Fruit fly (Drosophila melanogaster) whole organism, wandering third instar larva: ENCODE results near the gene fz3.

Experiments
- Dif ChIP-seq: fragments of 200-275, 200-300 bp; sonication (Bioruptor generic); optimal IDR thresholded peaks from 2 replicates; lab custom pipeline; 2018; ENCODE audit warnings: missing biosample characterization, missing genetic modification characterization; ENCODE audit not compliant: partially characterized antibody
- GATAd ChIP-seq: sonication (Bioruptor generic); optimal IDR thresholded peaks from 2 replicates; lab custom pipeline; 2016; ENCODE audit warnings: missing biosample characterization, missing genetic modification characterization
- HLH106 ChIP-seq: fragments of 200-800 bp; optimal IDR thresholded peaks from 3 replicates; lab custom pipeline; 2019; ENCODE audit warnings: missing biosample characterization, mild to moderate bottlenecking, missing genetic modification characterization, moderate library complexity
- Hnf4 ChIP-seq: fragments of 200-800 bp; sonication (Bioruptor generic); optimal IDR thresholded peaks from 2 replicates; lab custom pipeline; 2016; ENCODE audit warnings: missing biosample characterization, mild to moderate bottlenecking, missing genetic modification characterization
- Hr83 ChIP-seq: fragments of 200-300 bp; sonication (Bioruptor generic); optimal IDR thresholded peaks from 2 replicates; lab custom pipeline; 2016; ENCODE audit warnings: missing biosample characterization, mild to moderate bottlenecking, missing genetic modification characterization, moderate library complexity; ENCODE audit not compliant: poor library complexity, severe bottlenecking
- Jra ChIP-seq: sonication (Bioruptor generic); optimal IDR thresholded peaks from 2 replicates; lab custom pipeline; 2016; ENCODE audit warnings: missing biosample characterization, missing genetic modification characterization
- Myc ChIP-seq: fragments of >200 bp; optimal IDR thresholded peaks from 2 replicates; lab custom pipeline; 2017
- N ChIP-seq: fragments of >200 bp; optimal IDR thresholded peaks from 2 replicates; lab custom pipeline; 2018; ENCODE audit warnings: missing biosample characterization, missing external identifiers, missing genetic modification characterization
- OdsH ChIP-seq: fragments of 200-800 bp; sonication (Bioruptor generic); optimal IDR thresholded peaks from 2 replicates; lab custom pipeline; 2016; ENCODE audit warnings: missing biosample characterization, mild to moderate bottlenecking, missing genetic modification characterization
- Rel ChIP-seq, 2 experiments: fragments of 200-800 bp; sonication (Bioruptor generic) in 1 of 2; optimal IDR thresholded peaks; 2 replicates in 1 of 2; 3 replicates in 1 of 2; lab custom pipeline; 2016 to 2019; ENCODE audit warnings: mild to moderate bottlenecking in 2 of 2, missing biosample characterization in 2 of 2, missing genetic modification characterization in 2 of 2, moderate library complexity in 1 of 2
- Sp1 ChIP-seq: fragments of 200-800 bp; sonication (Bioruptor generic); optimal IDR thresholded peaks from 3 replicates; lab custom pipeline; 2019; ENCODE audit warnings: missing biosample characterization, mild to moderate bottlenecking, missing genetic modification characterization, moderate library complexity
- br ChIP-seq: fragments of 200-800 bp; sonication (Bioruptor generic); optimal IDR thresholded peaks from 2 replicates; lab custom pipeline; 2016; ENCODE audit warnings: missing biosample characterization, missing genetic modification characterization
- dl ChIP-seq, 2 experiments: fragments of 175-275, 200-275 bp in 1 of 2; fragments of 200-275 bp in 1 of 2; sonication (Bioruptor generic); optimal IDR thresholded peaks; lab custom pipeline; 2018; ENCODE audit warnings: mild to moderate bottlenecking in 2 of 2, missing biosample characterization in 2 of 2, missing genetic modification characterization in 2 of 2, moderate library complexity in 2 of 2; ENCODE audit not compliant: partially characterized antibody in 2 of 2, insufficient read depth in 1 of 2
- ey ChIP-seq: fragments of 200-800 bp; sonication (Bioruptor generic); optimal IDR thresholded peaks from 2 replicates; lab custom pipeline; 2016; ENCODE audit warnings: missing biosample characterization, missing genetic modification characterization
- foxo ChIP-seq, 2 experiments: fragments of 200-800 bp; sonication (Bioruptor generic); optimal IDR thresholded peaks; 2 replicates in 1 of 2; 3 replicates in 1 of 2; lab custom pipeline; 2016 to 2017; ENCODE audit warnings: missing biosample characterization in 2 of 2, missing genetic modification characterization in 2 of 2
- fru ChIP-seq: fragments of 200-800 bp; sonication (Bioruptor generic); optimal IDR thresholded peaks from 3 replicates; lab custom pipeline; 2016; ENCODE audit warnings: missing biosample characterization, mild to moderate bottlenecking, missing genetic modification characterization
- h ChIP-seq: fragments of 200-800 bp; sonication (Bioruptor generic); optimal IDR thresholded peaks from 3 replicates; lab custom pipeline; 2016; ENCODE audit warnings: missing biosample characterization, mild to moderate bottlenecking, missing genetic modification characterization
- lola ChIP-seq: fragments of >200 bp; optimal IDR thresholded peaks from 2 replicates; lab custom pipeline; 2017; ENCODE audit warnings: missing biosample characterization, missing genetic modification characterization
- pan ChIP-seq: fragments of >200 bp; optimal IDR thresholded peaks from 2 replicates; lab custom pipeline; 2017
- psq ChIP-seq: fragments of 200-800 bp; sonication (Bioruptor generic); optimal IDR thresholded peaks from 3 replicates; lab custom pipeline; 2017; ENCODE audit warnings: missing biosample characterization, mild to moderate bottlenecking, missing genetic modification characterization, moderate library complexity
- rgr ChIP-seq: fragments of 200-800 bp; sonication (Bioruptor generic); optimal IDR thresholded peaks from 3 replicates; lab custom pipeline; 2016; ENCODE audit warnings: missing biosample characterization, mild to moderate bottlenecking, missing genetic modification characterization
- sage ChIP-seq: fragments of 200-800 bp; sonication (Bioruptor generic); optimal IDR thresholded peaks from 2 replicates; lab custom pipeline; 2016; ENCODE audit warnings: missing biosample characterization, mild to moderate bottlenecking, missing genetic modification characterization
- sv ChIP-seq: fragments of 200-800 bp; sonication (Bioruptor generic); optimal IDR thresholded peaks from 3 replicates; lab custom pipeline; 2016; ENCODE audit warnings: missing biosample characterization, missing genetic modification characterization
- tai ChIP-seq: sonication (Bioruptor generic); optimal IDR thresholded peaks from 2 replicates; lab custom pipeline; 2016; ENCODE audit warnings: missing biosample characterization, missing genetic modification characterization
- usp ChIP-seq: fragments of >200 bp; optimal IDR thresholded peaks from 2 replicates; lab custom pipeline; 2017; ENCODE audit warnings: missing biosample characterization, missing genetic modification characterization
- woc ChIP-seq: sonication (Bioruptor generic); optimal IDR thresholded peaks from 2 replicates; lab custom pipeline; 2016; ENCODE audit warnings: missing biosample characterization, mild to moderate bottlenecking, missing genetic modification characterization

The fz3 gene

dm6 chrX:792923-793322, 23.2 kb downstream of the fz3 start, which contains the start of gene CG16989:
Gene CG16989, plus strand, starts transcription at chrX:793147.
- TF ChIP-seq br (no peak), N (GFP tag; lab: Kevin White, UChicago) (no peak), ey (no peak)

dm6 chrX:796397-796989, 26.7 kb downstream of the fz3 start:
- TF ChIP-seq h (GFP tag; lab: Kevin White, UChicago): peak; percentile 26
- TF ChIP-seq sv: no peak
- TF ChIP-seq Hnf4 (GFP tag; lab: Kevin White, UChicago): no peak
- peak; percentile 46 for TF ChIP-seq Myc (lab: Kevin White, UChicago)
- TF ChIP-seq Dif (GFP tag; lab: Kevin White, UChicago): peak; percentile 37
- TF ChIP-seq sage (GFP tag; lab: Kevin White, UChicago): no peak
- TF ChIP-seq Sp1 (GFP tag; lab: Kevin White, UChicago): peak; percentile 36
- no peak for TF ChIP-seq lola (GFP tag; lab: Kevin White, UChicago)
- no peak for TF ChIP-seq OdsH (GFP tag; lab: Kevin White, UChicago)
- TF ChIP-seq Rel (GFP tag; optimal IDR thresholded peaks at IDR 0.05; lab: Kevin White, UChicago): no peak
- peak; percentile 75 for TF ChIP-seq Rel (tag; optimal IDR thresholded peaks at IDR 0.05; lab: Kevin White, UChicago)
- peak; percentile 89 for TF ChIP-seq fru (GFP tag; lab: Kevin White, UChicago)
- TF ChIP-seq rgr (GFP tag; lab: Kevin White, UChicago): peak; percentile 36
- TF ChIP-seq tai (GFP tag; lab: Kevin White, UChicago): no peak
- peak; percentile 32 to 63 for TF ChIP-seq foxo (GFP tag; optimal IDR thresholded peaks at IDR 0.05; lab: Kevin White, UChicago)
- peak; percentile 1 for TF ChIP-seq HLH106 (tag; lab: Kevin White, UChicago)
- TF ChIP-seq ey: peak; percentile 3
- TF ChIP-seq GATAd (GFP tag; lab: Kevin White, UChicago): no peak
- TF ChIP-seq br: peak; percentile 45
- TF ChIP-seq woc (GFP tag; lab: Kevin White, UChicago): peak; percentile 94
- peak; percentile 46 for TF ChIP-seq Hr83 (GFP tag; lab: Kevin White, UChicago)
- TF ChIP-seq, all 38 proteins: peak for 13

- no peak for TF ChIP-seq Hr83 (GFP tag; lab: Kevin White, UChicago)
- TF ChIP-seq h (GFP tag; lab: Kevin White, UChicago): peak; percentile 17
- TF ChIP-seq N (GFP tag; lab: Kevin White, UChicago): no peak
- no peak for TF ChIP-seq Hnf4 (GFP tag; lab: Kevin White, UChicago)
- no peak for TF ChIP-seq Rel (GFP tag; optimal IDR thresholded peaks at IDR 0.05; lab: Kevin White, UChicago)
- TF ChIP-seq Rel (tag; optimal IDR thresholded peaks at IDR 0.05; lab: Kevin White, UChicago): peak; percentile 16
- no peak for TF ChIP-seq dl (GFP tag; optimal IDR thresholded peaks at IDR 0.05; lab: Kevin White, UChicago; ENCODE audit: insufficient read depth in 1 of 2, partially characterized antibody in 2 of 2)
- TF ChIP-seq sv: no peak
- TF ChIP-seq ey: no peak
- TF ChIP-seq pan: no peak
- TF ChIP-seq OdsH (GFP tag; lab: Kevin White, UChicago): no peak
- TF ChIP-seq foxo (GFP tag; optimal IDR thresholded peaks at IDR 0.05; lab: Kevin White, UChicago): peak in 1 of 2 experiments; percentile 24
- peak; percentile 3 for TF ChIP-seq Myc (lab: Kevin White, UChicago)
- TF ChIP-seq usp (GFP tag; lab: Kevin White, UChicago): no peak
- TF ChIP-seq, all 38 proteins: peak for 4
Observed at dm6 chrX:801157-801872, 31.6 kb downstream of the fz3 start, which contains the start of gene Rbf. Gene Rbf, minus strand, starts transcription at chrX:801479.

- TF ChIP-seq sv: no peak
- no peak for TF ChIP-seq lola (GFP tag; lab: Kevin White, UChicago)
- no peak for TF ChIP-seq psq (GFP tag; lab: Kevin White, UChicago)
- TF ChIP-seq Jra (GFP tag; lab: Kevin White, UChicago): no peak
- TF ChIP-seq Hr83 (GFP tag; lab: Kevin White, UChicago): no peak
- no peak for TF ChIP-seq woc (GFP tag; lab: Kevin White, UChicago)
- no peak for TF ChIP-seq pan
- TF ChIP-seq ey: no peak
- no peak for TF ChIP-seq sage (GFP tag; lab: Kevin White, UChicago)
- TF ChIP-seq foxo (GFP tag; optimal IDR thresholded peaks at IDR 0.05; lab: Kevin White, UChicago): no peak
- TF ChIP-seq HLH106 (tag; lab: Kevin White, UChicago): no peak
- no peak for TF ChIP-seq Hnf4 (GFP tag; lab: Kevin White, UChicago)
- no peak for TF ChIP-seq h (GFP tag; lab: Kevin White, UChicago)
Observed at dm6 chrX:803370-803769, 33.6 kb downstream of the fz3 start, which contains the start of gene CG13359. Gene CG13359, minus strand, starts transcription at chrX:803470.
